Worm (Caenorhabditis elegans) whole organism, L1 larva: ENCODE measurements around the gene C26B9.5.
A peak's percentile ranks its signal among the peaks of the same experiment; 100 is the strongest.

Source experiments
- C16A3.4 ChIP-seq: fragments of 150-350 bp; optimal IDR thresholded peaks from 2 replicates; lab custom pipeline; 2014; ENCODE audit warnings: missing biosample characterization, missing genetic modification characterization
- F16B12.6 ChIP-seq: fragments of 150-350 bp; optimal IDR thresholded peaks from 2 replicates; lab custom pipeline; 2014; ENCODE audit warnings: missing biosample characterization, missing genetic modification characterization
- alr-1 ChIP-seq: fragments of 200-800 bp; sonication (Bioruptor generic); optimal IDR thresholded peaks from 2 replicates; lab custom pipeline; 2018; ENCODE audit warnings: borderline replicate concordance, mild to moderate bottlenecking, missing genetic modification characterization, missing compliant biosample characterization
- aly-2 ChIP-seq: fragments of 150-350 bp; optimal IDR thresholded peaks from 2 replicates; lab custom pipeline; 2014; ENCODE audit warnings: missing biosample characterization, missing genetic modification characterization
- blmp-1 ChIP-seq: fragments of 150-350 bp; optimal IDR thresholded peaks from 2 replicates; lab custom pipeline; 2014; ENCODE audit warnings: missing biosample characterization, missing genetic modification characterization
- ceh-63 ChIP-seq: fragments of 200-800 bp; sonication (Bioruptor generic); optimal IDR thresholded peaks from 2 replicates; lab custom pipeline; 2018; ENCODE audit warnings: mild to moderate bottlenecking, missing genetic modification characterization, missing compliant biosample characterization
- ces-1 ChIP-seq: fragments of 150-350 bp; optimal IDR thresholded peaks from 2 replicates; lab custom pipeline; 2014; ENCODE audit warnings: missing biosample characterization, missing genetic modification reagents, missing genetic modification characterization
- dpl-1 ChIP-seq, 3 experiments: fragments of 150-350 bp in 2 of 3; sonication (generic microtip) in 1 of 3; optimal IDR thresholded peaks; 2 replicates each; lab custom pipeline; 2014 to 2017; ENCODE audit warnings: missing biosample characterization in 3 of 3, missing genetic modification characterization in 3 of 3, missing genetic modification reagents in 3 of 3
- dsc-1 ChIP-seq: sonication (generic microtip); optimal IDR thresholded peaks from 2 replicates; lab custom pipeline; 2016; ENCODE audit warnings: mild to moderate bottlenecking, missing genetic modification characterization, missing compliant biosample characterization
- efl-1 ChIP-seq, 4 experiments: fragments of 150-350 bp; optimal IDR thresholded peaks in 3 of 4; peaks in 1 of 4; 1 replicate in 1 of 4; 2 replicates in 3 of 4; lab custom pipeline; 2014; ENCODE audit warnings: missing biosample characterization in 2 of 4, missing genetic modification characterization in 2 of 4, missing genetic modification reagents in 2 of 4
- efl-3 ChIP-seq: fragments of 200-800 bp; sonication (Bioruptor generic); optimal IDR thresholded peaks from 2 replicates; lab custom pipeline; 2018; ENCODE audit warnings: mild to moderate bottlenecking, missing genetic modification characterization, missing compliant biosample characterization
- egl-27 ChIP-seq, 2 experiments: fragments of 150-350 bp in 1 of 2; sonication (generic microtip); optimal IDR thresholded peaks; 3 replicates each; lab custom pipeline; 2017 to 2018; ENCODE audit warnings: missing biosample characterization in 2 of 2, missing genetic modification characterization in 2 of 2, missing genetic modification reagents in 2 of 2
- fos-1 ChIP-seq: fragments of 150-350 bp; optimal IDR thresholded peaks from 2 replicates; lab custom pipeline; 2014; ENCODE audit warnings: missing biosample characterization, missing genetic modification characterization
- grh-1 ChIP-seq: fragments of 200-800 bp; sonication (Bioruptor generic); IDR thresholded peaks from 2 replicates; pipeline ENCODE4 v1.3.6; 2022; ENCODE audit warnings: missing genetic modification reagents, missing genetic modification characterization, missing compliant biosample characterization
- hlh-4 ChIP-seq: sonication (generic microtip); optimal IDR thresholded peaks from 2 replicates; lab custom pipeline; 2016; ENCODE audit warnings: mild to moderate bottlenecking, missing genetic modification characterization, missing compliant biosample characterization
- hpl-2 ChIP-seq: fragments of 150-350 bp; optimal IDR thresholded peaks from 2 replicates; lab custom pipeline; 2014; ENCODE audit warnings: missing biosample characterization, missing genetic modification reagents, missing genetic modification characterization
- irx-1 ChIP-seq: sonication (generic microtip); optimal IDR thresholded peaks from 2 replicates; lab custom pipeline; 2016; ENCODE audit warnings: missing genetic modification characterization, missing compliant biosample characterization
- isw-1 ChIP-seq: fragments of 200-800 bp; sonication (Bioruptor generic); IDR thresholded peaks from 2 replicates; pipeline ENCODE4 v1.3.6; 2022; ENCODE audit warnings: missing genetic modification characterization, missing compliant biosample characterization
- jun-1 ChIP-seq: fragments of 150-350 bp; optimal IDR thresholded peaks from 2 replicates; lab custom pipeline; 2014; ENCODE audit warnings: missing biosample characterization, missing genetic modification reagents, missing genetic modification characterization
- lin-13 ChIP-seq: fragments of 150-350 bp; optimal IDR thresholded peaks from 2 replicates; lab custom pipeline; 2014; ENCODE audit warnings: missing biosample characterization, missing genetic modification reagents, missing genetic modification characterization
- lin-14 ChIP-seq: fragments of 200-800 bp; sonication (Bioruptor generic); optimal IDR thresholded peaks from 2 replicates; lab custom pipeline; 2018; ENCODE audit warnings: mild to moderate bottlenecking, missing genetic modification characterization, moderate library complexity, missing compliant biosample characterization
- lin-35 ChIP-seq, 2 experiments: fragments of 150-350 bp; optimal IDR thresholded peaks; 2 replicates each; lab custom pipeline; 2014; ENCODE audit warnings: missing biosample characterization in 2 of 2, missing genetic modification characterization in 2 of 2, missing genetic modification reagents in 2 of 2
- lir-3 ChIP-seq: sonication (generic microtip); optimal IDR thresholded peaks from 2 replicates; lab custom pipeline; 2016; ENCODE audit warnings: mild to moderate bottlenecking, missing genetic modification characterization, moderate library complexity, missing compliant biosample characterization; ENCODE audit not compliant: poor library complexity
- lsy-2 ChIP-seq, 2 experiments: fragments of 150-350 bp; optimal IDR thresholded peaks; 2 replicates each; lab custom pipeline; 2014; ENCODE audit warnings: missing biosample characterization in 2 of 2, missing genetic modification characterization in 2 of 2
- mab-9 ChIP-seq: fragments of 200-800 bp; sonication (Bioruptor generic); IDR thresholded peaks from 2 replicates; pipeline ENCODE4 v1.3.6; 2022; ENCODE audit warnings: missing genetic modification reagents, missing genetic modification characterization, missing compliant biosample characterization
- mdl-1 ChIP-seq, 2 experiments: fragments of 150-350 bp; optimal IDR thresholded peaks; 2 replicates each; lab custom pipeline; 2014 to 2017; ENCODE audit warnings: missing biosample characterization in 2 of 2, missing genetic modification characterization in 2 of 2, inconsistent platforms in 1 of 2
- mep-1 ChIP-seq: fragments of 150-350 bp; optimal IDR thresholded peaks from 2 replicates; lab custom pipeline; 2014; ENCODE audit warnings: missing biosample characterization, missing genetic modification characterization
- nhr-11 ChIP-seq: fragments of 150-350 bp; optimal IDR thresholded peaks from 2 replicates; lab custom pipeline; 2014; ENCODE audit warnings: missing biosample characterization, missing genetic modification characterization
- nhr-237 ChIP-seq: fragments of 150-350 bp; optimal IDR thresholded peaks from 2 replicates; lab custom pipeline; 2014; ENCODE audit warnings: missing biosample characterization, missing genetic modification characterization
- nhr-47 ChIP-seq: sonication (generic microtip); optimal IDR thresholded peaks from 2 replicates; lab custom pipeline; 2016; ENCODE audit warnings: mild to moderate bottlenecking, missing genetic modification characterization, moderate library complexity, missing compliant biosample characterization
- nhr-77 ChIP-seq: fragments of 150-350 bp; optimal IDR thresholded peaks from 2 replicates; lab custom pipeline; 2014; ENCODE audit warnings: missing biosample characterization, missing genetic modification characterization
- nhr-84 ChIP-seq: sonication (generic microtip); optimal IDR thresholded peaks from 2 replicates; lab custom pipeline; 2017; ENCODE audit warnings: missing biosample characterization, missing genetic modification characterization
- nhr-85 ChIP-seq: sonication (generic microtip); peaks from one replicate; lab custom pipeline; 2016; ENCODE audit warnings: missing genetic modification characterization, inconsistent platforms, missing compliant biosample characterization
- nhr-90 ChIP-seq: sonication (generic microtip); optimal IDR thresholded peaks from 2 replicates; lab custom pipeline; 2016; ENCODE audit warnings: mild to moderate bottlenecking, missing genetic modification characterization, missing compliant biosample characterization; ENCODE audit not compliant: poor library complexity
- rnt-1 ChIP-seq: sonication (generic microtip); optimal IDR thresholded peaks from 2 replicates; lab custom pipeline; 2016; ENCODE audit warnings: mild to moderate bottlenecking, missing genetic modification characterization, moderate library complexity, missing compliant biosample characterization
- snpc-4 ChIP-seq: fragments of 150-350 bp; optimal IDR thresholded peaks from 2 replicates; lab custom pipeline; 2014; ENCODE audit warnings: missing biosample characterization, missing genetic modification characterization
- swsn-7 ChIP-seq: sonication (generic microtip); optimal IDR thresholded peaks from 2 replicates; lab custom pipeline; 2016; ENCODE audit warnings: missing genetic modification characterization, missing compliant biosample characterization
- tbx-2 ChIP-seq: sonication (generic microtip); optimal IDR thresholded peaks from 2 replicates; lab custom pipeline; 2016; ENCODE audit warnings: missing genetic modification characterization, missing compliant biosample characterization
- unc-130 ChIP-seq: fragments of 150-350 bp; optimal IDR thresholded peaks from 2 replicates; lab custom pipeline; 2017; ENCODE audit warnings: missing biosample characterization, missing genetic modification characterization, inconsistent platforms
- xbp-1 ChIP-seq: sonication (generic microtip); optimal IDR thresholded peaks from 2 replicates; lab custom pipeline; 2016; ENCODE audit warnings: missing genetic modification characterization, missing compliant biosample characterization
- zip-4 ChIP-seq: fragments of 200-800 bp; sonication (Bioruptor generic); optimal IDR thresholded peaks from 2 replicates; lab custom pipeline; 2018; ENCODE audit warnings: mild to moderate bottlenecking, missing genetic modification characterization, moderate library complexity, missing compliant biosample characterization

The C26B9.5 gene

DNA sequence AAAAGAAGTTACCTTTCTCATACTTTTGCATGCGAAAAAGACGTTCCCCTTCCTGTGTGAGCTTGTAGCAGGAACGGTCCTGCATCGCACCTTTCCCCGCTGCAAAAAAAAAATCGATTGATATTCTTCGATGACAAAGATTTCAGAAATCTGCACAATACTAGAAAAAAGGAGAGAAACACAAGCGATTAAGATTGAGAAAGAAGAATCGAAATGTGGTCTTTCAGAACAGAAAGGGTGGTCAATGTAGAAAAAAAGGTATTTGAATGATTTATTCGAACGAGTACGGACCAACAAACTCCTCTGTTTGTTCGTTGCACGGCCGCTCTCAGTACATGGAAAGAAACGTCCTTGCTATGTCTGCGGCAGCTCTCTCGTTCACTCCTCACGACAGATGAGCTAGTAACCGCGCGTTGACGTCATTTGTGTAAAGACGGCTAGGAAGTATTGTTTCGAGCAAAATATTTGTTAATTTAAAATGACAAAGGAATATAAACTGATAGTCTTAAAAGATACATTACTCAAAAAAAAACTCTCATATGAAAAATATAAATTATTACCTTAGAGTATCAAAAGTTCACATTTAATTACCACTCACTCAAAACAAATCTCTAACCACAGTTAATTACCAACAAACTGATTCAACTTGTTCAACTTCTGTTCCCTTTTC, 31.2 kb upstream of the C26B9.5 start, which contains the start of gene ift-81 (continued):
- no peak for TF ChIP-seq jun-1 (tag; lab: Kevin White, UChicago)
- no peak for TF ChIP-seq hpl-2 (GFP tag; lab: Kevin White, UChicago)
- peak; percentile 37 to 41 for TF ChIP-seq efl-1 (optimal IDR thresholded peaks at IDR 0.05; lab: Kevin White, UChicago)
- TF ChIP-seq efl-1 (GFP tag; optimal IDR thresholded peaks at IDR 0.05 in 1 of 2; lab: Kevin White, UChicago), result peak; percentile 5 to 90
- TF ChIP-seq lin-14 (GFP tag; lab: Kevin White, UChicago), result peak; percentile 79
- no peak for TF ChIP-seq hlh-4
- TF ChIP-seq mab-9 (GFP tag; lab: Robert Waterston, UW), result no peak
- peak in 2 of 3 experiments; percentile 35 to 52 for TF ChIP-seq dpl-1 (GFP tag; optimal IDR thresholded peaks at IDR 0.05; lab: Kevin White, UChicago)
- no peak for TF ChIP-seq nhr-85 (tag; lab: Kevin White, UChicago)
- TF ChIP-seq F16B12.6 (tag; lab: Kevin White, UChicago), result no peak
- peak; percentile 58 to 63 for TF ChIP-seq lsy-2 (tag; optimal IDR thresholded peaks at IDR 0.05; lab: Kevin White, UChicago)
- TF ChIP-seq alr-1 (tag; lab: Kevin White, UChicago), result no peak
- TF ChIP-seq snpc-4 (tag; lab: Kevin White, UChicago), result no peak
- TF ChIP-seq, all 84 proteins: peak for 27

DNA sequence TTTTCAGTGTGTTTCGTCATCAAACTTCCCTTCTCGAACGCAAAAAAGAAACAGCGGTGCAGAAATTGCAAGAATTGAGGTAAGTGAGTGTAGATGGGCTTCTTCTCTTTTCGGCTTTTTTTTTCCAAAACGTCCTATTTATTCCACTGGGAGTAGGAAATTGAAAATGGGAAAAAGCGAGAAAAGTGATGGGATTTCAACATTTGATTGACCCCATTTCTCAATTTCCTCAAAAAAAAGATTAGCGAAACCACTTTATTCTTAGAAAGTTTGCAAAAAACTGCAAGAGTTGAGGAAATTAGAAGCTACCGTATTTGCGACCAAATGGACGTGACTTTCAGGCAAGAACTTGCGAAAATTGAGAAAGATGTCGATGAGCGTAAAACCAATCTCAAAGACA, 25.8 kb upstream of the C26B9.5 start, which contains the start of gene ags-3:
TSS of gene ags-3 (minus strand) at position 101 of the 400 bp plus-strand sequence.
- no peak for TF ChIP-seq nhr-47 (tag; lab: Kevin White, UChicago)
- no peak for TF ChIP-seq mep-1 (tag; lab: Kevin White, UChicago)

DNA sequence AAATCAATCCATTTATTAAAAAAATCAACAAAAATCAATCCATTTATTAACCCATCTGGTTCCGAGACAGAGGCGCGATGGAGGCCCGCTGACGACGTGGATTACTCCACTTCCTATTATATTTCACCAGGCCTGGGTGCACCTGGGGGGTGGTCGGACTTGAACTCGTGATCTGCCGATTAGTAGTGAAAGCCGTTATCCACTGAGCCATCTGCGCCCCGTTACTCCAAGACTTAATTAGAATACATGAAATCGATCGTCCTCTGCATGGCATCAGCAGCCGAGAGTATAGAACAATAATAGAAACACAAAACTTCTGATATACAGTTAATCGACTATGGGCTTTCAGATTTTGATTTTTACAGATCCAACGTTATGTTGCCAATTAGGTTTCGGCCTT, 19.7 kb upstream of the C26B9.5 start:
- no peak for TF ChIP-seq isw-1 (GFP tag; lab: Robert Waterston, UW)
- no peak for TF ChIP-seq ces-1 (GFP tag; lab: Kevin White, UChicago)
- TF ChIP-seq unc-130 (tag; lab: Kevin White, UChicago), result no peak
- TF ChIP-seq swsn-7 (tag; lab: Kevin White, UChicago), result no peak
- TF ChIP-seq nhr-237 (tag; lab: Kevin White, UChicago), result no peak
- no peak for TF ChIP-seq mep-1 (tag; lab: Kevin White, UChicago)
- TF ChIP-seq ceh-63 (GFP tag; lab: Kevin White, UChicago), result no peak
- TF ChIP-seq nhr-11 (tag; lab: Kevin White, UChicago), result no peak
- TF ChIP-seq grh-1 (GFP tag; lab: Robert Waterston, UW), result no peak
- TF ChIP-seq rnt-1, result no peak
- no peak for TF ChIP-seq mdl-1 (tag; optimal IDR thresholded peaks at IDR 0.05; lab: Kevin White, UChicago)
- no peak for TF ChIP-seq zip-4 (GFP tag; lab: Kevin White, UChicago)
- no peak for TF ChIP-seq nhr-84
- no peak for TF ChIP-seq lin-13 (GFP tag; lab: Kevin White, UChicago)
- no peak for TF ChIP-seq efl-3 (GFP tag; lab: Kevin White, UChicago)

DNA sequence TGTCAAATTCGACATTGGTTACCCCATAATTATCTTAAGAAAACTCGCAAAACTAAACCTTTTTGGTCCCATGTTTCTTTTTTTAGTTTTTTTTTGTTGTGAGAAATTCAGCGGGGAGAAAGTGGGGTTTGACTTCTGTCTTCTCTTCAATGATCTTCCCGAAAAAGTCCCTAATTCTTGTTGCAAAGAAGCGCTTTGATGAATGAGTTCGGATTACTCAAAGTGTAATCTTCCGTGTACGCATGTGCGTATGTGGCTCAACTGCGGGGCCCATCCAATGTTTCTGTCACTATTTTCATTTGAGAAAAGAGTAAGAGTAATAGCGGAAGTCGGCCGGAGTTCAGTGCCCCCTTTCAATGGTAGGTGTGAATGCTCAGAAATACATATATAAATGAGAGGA, 18.1 kb upstream of the C26B9.5 start:
- TF ChIP-seq irx-1 (no peak), mab-9 (GFP tag; lab: Robert Waterston, UW) (no peak), alr-1 (tag; lab: Kevin White, UChicago) (no peak)

DNA sequence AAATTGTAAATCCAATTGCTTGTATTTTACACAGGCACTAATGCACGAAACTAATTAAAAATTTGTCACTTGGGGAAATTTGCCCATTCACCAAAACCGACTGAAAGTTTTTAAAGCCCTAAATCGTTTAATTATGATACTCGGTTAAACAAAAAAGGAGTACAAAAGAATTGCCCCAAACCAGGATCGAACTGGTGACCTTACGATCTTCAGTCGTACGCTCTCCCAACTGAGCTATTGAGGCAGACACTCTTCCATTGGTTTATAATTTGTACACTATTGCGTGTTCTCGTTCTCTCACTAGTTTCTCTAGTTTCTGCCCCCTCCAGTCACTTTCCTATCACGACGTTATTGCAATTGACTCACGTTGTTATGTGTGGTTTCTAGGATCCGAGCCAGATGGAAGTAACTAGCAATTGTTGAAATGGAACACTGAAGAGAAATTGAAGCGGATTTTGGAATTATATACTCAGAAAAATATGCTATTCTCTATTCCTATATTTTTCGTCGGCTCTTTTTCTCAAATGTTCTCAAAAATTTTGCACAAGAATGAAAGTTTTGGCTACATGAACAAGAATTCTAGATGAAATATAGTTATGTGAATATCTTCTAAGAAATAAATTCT, 10.0 kb upstream of the C26B9.5 start:
- TF ChIP-seq C16A3.4 (tag; lab: Kevin White, UChicago) (peak; percentile 14), nhr-77 (peak; percentile 18), unc-130 (tag; lab: Kevin White, UChicago) (peak; percentile 38), aly-2 (tag; lab: Kevin White, UChicago) (peak; percentile 26), egl-27 (tag; optimal IDR thresholded peaks at IDR 0.05; lab: Kevin White, UChicago) (no peak), irx-1 (no peak), efl-1 (optimal IDR thresholded peaks at IDR 0.05; lab: Kevin White, UChicago) (peak in 1 of 2 experiments; percentile 5), efl-1 (GFP tag; optimal IDR thresholded peaks at IDR 0.05 in 1 of 2; lab: Kevin White, UChicago) (peak in 1 of 2 experiments; percentile 90), nhr-47 (tag; lab: Kevin White, UChicago) (peak; percentile 70), lir-3 (tag; lab: Kevin White, UChicago) (peak; percentile 45), dsc-1 (tag; lab: Kevin White, UChicago) (peak; percentile 71), lin-35 (GFP tag; optimal IDR thresholded peaks at IDR 0.05; lab: Kevin White, UChicago) (peak in 1 of 2 experiments; percentile 57), nhr-90 (tag; lab: Kevin White, UChicago) (peak; percentile 27), tbx-2 (tag; lab: Kevin White, UChicago) (peak; percentile 26), blmp-1 (tag; lab: Kevin White, UChicago) (no peak), fos-1 (tag; lab: Kevin White, UChicago) (peak; percentile 0), grh-1 (GFP tag; lab: Robert Waterston, UW) (no peak), dpl-1 (GFP tag; optimal IDR thresholded peaks at IDR 0.05; lab: Kevin White, UChicago) (no peak), xbp-1 (tag; lab: Kevin White, UChicago) (peak; percentile 49)
